Fruit fly (Drosophila melanogaster) whole organism, prepupa: Measurements from ENCODE around the gene CG11790.

ENCODE experiments used
- Blimp-1 ChIP-seq: fragments of 200-800 bp; sonication (Bioruptor generic); optimal IDR thresholded peaks from 3 replicates; lab custom pipeline; 2017; ENCODE audit warnings: missing biosample characterization, missing genetic modification characterization, mild to moderate bottlenecking, moderate library complexity, missing genetic modification reagents
- CG11294 ChIP-seq: fragments of 200-800 bp; sonication (Bioruptor generic); IDR thresholded peaks from 2 replicates; pipeline ENCODE4 v1.3.6; 2022; ENCODE audit warnings: missing biosample characterization, missing genetic modification characterization
- CG31627 ChIP-seq: fragments of 200-800 bp; sonication (Bioruptor generic); optimal IDR thresholded peaks from 3 replicates; lab custom pipeline; 2016; ENCODE audit warnings: missing biosample characterization, missing genetic modification characterization
- CG32006 ChIP-seq: fragments of 200-800 bp; sonication (Bioruptor generic); optimal IDR thresholded peaks from 3 replicates; lab custom pipeline; 2017; ENCODE audit warnings: missing biosample characterization, mild to moderate bottlenecking, missing genetic modification characterization
- CG34406 ChIP-seq: fragments of 200-800 bp; sonication (Bioruptor generic); optimal IDR thresholded peaks from 3 replicates; lab custom pipeline; 2016; ENCODE audit warnings: missing biosample characterization, missing genetic modification characterization
- CG4318 ChIP-seq: fragments of 200-800 bp; sonication (Bioruptor generic); optimal IDR thresholded peaks from 3 replicates; lab custom pipeline; 2017; ENCODE audit warnings: missing biosample characterization, mild to moderate bottlenecking, missing genetic modification characterization
- CG6276 ChIP-seq: fragments of 200-800 bp; sonication (Bioruptor generic); optimal IDR thresholded peaks from 2 replicates; lab custom pipeline; 2017; ENCODE audit warnings: missing biosample characterization, mild to moderate bottlenecking, missing genetic modification characterization
- CG8632 ChIP-seq: fragments of 200-800 bp; sonication (Bioruptor generic); optimal IDR thresholded peaks from 3 replicates; lab custom pipeline; 2016; ENCODE audit warnings: missing biosample characterization, missing genetic modification characterization
- Eip75B ChIP-seq: fragments of 200-800 bp; sonication (Bioruptor generic); optimal IDR thresholded peaks from 3 replicates; lab custom pipeline; 2016; ENCODE audit warnings: missing biosample characterization, missing genetic modification characterization
- Eip78C ChIP-seq: fragments of 200-800 bp; sonication (Bioruptor generic); peaks from one replicate; lab custom pipeline; 2016; ENCODE audit warnings: missing biosample characterization, missing genetic modification characterization
- Eip93F ChIP-seq: fragments of 200-800 bp; sonication (Bioruptor generic); optimal IDR thresholded peaks from 2 replicates; lab custom pipeline; 2016; ENCODE audit warnings: missing biosample characterization, mild to moderate bottlenecking, missing genetic modification characterization
- Ets21C ChIP-seq: fragments of 200-800 bp; sonication (Bioruptor generic); optimal IDR thresholded peaks from 3 replicates; lab custom pipeline; 2016; ENCODE audit warnings: missing biosample characterization, missing genetic modification characterization
- Ets96B ChIP-seq: fragments of 200-800 bp; optimal IDR thresholded peaks from 2 replicates; lab custom pipeline; 2019; ENCODE audit warnings: missing biosample characterization, mild to moderate bottlenecking, missing genetic modification characterization, moderate library complexity
- Hr38 ChIP-seq: sonication (Bioruptor generic); optimal IDR thresholded peaks from 2 replicates; lab custom pipeline; 2016; ENCODE audit warnings: missing biosample characterization, missing genetic modification characterization
- Hr39 ChIP-seq: fragments of 200-800 bp; sonication (Bioruptor generic); optimal IDR thresholded peaks from 2 replicates; lab custom pipeline; 2016; ENCODE audit warnings: missing biosample characterization, missing genetic modification characterization
- Sox102F ChIP-seq: fragments of 200-800 bp; sonication (Bioruptor generic); optimal IDR thresholded peaks from 2 replicates; lab custom pipeline; 2016; ENCODE audit warnings: missing biosample characterization, mild to moderate bottlenecking, missing genetic modification characterization
- Sox14 ChIP-seq: fragments of 200-800 bp; sonication (Bioruptor generic); optimal IDR thresholded peaks from 3 replicates; lab custom pipeline; 2016; ENCODE audit warnings: missing biosample characterization, missing genetic modification characterization
- acj6 ChIP-seq: fragments of 200-800 bp; sonication (Bioruptor generic); optimal IDR thresholded peaks from 3 replicates; lab custom pipeline; 2016; ENCODE audit warnings: missing biosample characterization, missing genetic modification characterization
- cyc ChIP-seq: fragments of 200-800 bp; sonication (Bioruptor generic); optimal IDR thresholded peaks from 3 replicates; lab custom pipeline; 2016; ENCODE audit warnings: missing biosample characterization, missing genetic modification characterization
- dac ChIP-seq: fragments of 200-800 bp; sonication (Bioruptor generic); optimal IDR thresholded peaks from 2 replicates; lab custom pipeline; 2017; ENCODE audit warnings: missing biosample characterization, mild to moderate bottlenecking, missing genetic modification characterization
- dsx ChIP-seq: fragments of 200-800 bp; optimal IDR thresholded peaks from 3 replicates; lab custom pipeline; 2019; ENCODE audit warnings: missing biosample characterization, mild to moderate bottlenecking, missing genetic modification characterization, moderate library complexity; ENCODE audit not compliant: poor library complexity, severe bottlenecking
- esn ChIP-seq: fragments of 200-800 bp; sonication (Bioruptor generic); optimal IDR thresholded peaks from 2 replicates; lab custom pipeline; 2016; ENCODE audit warnings: missing biosample characterization, mild to moderate bottlenecking, missing genetic modification characterization, moderate library complexity
- fd59A ChIP-seq: fragments of 200-800 bp; sonication (Bioruptor generic); optimal IDR thresholded peaks from 2 replicates; lab custom pipeline; 2017; ENCODE audit warnings: missing biosample characterization, mild to moderate bottlenecking, missing genetic modification characterization, missing genetic modification reagents
- lz ChIP-seq: fragments of 200-800 bp; sonication (Bioruptor generic); optimal IDR thresholded peaks from 3 replicates; lab custom pipeline; 2016; ENCODE audit warnings: missing biosample characterization, missing genetic modification characterization
- net ChIP-seq: fragments of 200-800 bp; sonication (Bioruptor generic); optimal IDR thresholded peaks from 3 replicates; lab custom pipeline; 2016; ENCODE audit warnings: missing biosample characterization, missing genetic modification characterization
- pdm3 ChIP-seq: fragments of 200-800 bp; sonication (Bioruptor generic); optimal IDR thresholded peaks from 3 replicates; lab custom pipeline; 2016; ENCODE audit warnings: missing biosample characterization, missing genetic modification characterization
- salr ChIP-seq, 2 experiments: fragments of 200-800 bp; sonication (Bioruptor generic); optimal IDR thresholded peaks; 3 replicates each; lab custom pipeline; 2016 to 2018; ENCODE audit warnings: missing biosample characterization in 2 of 2, missing genetic modification characterization in 2 of 2, mild to moderate bottlenecking in 1 of 2
- ss ChIP-seq, 2 experiments: fragments of 200-800 bp; sonication (Bioruptor generic); optimal IDR thresholded peaks; 2 replicates in 1 of 2; 3 replicates in 1 of 2; lab custom pipeline; 2017 to 2018; ENCODE audit warnings: mild to moderate bottlenecking in 2 of 2, missing biosample characterization in 2 of 2, missing genetic modification characterization in 2 of 2, moderate library complexity in 1 of 2
- topi ChIP-seq: fragments of 200-800 bp; sonication (Bioruptor generic); optimal IDR thresholded peaks from 3 replicates; lab custom pipeline; 2016; ENCODE audit warnings: missing biosample characterization, missing genetic modification characterization
- vri ChIP-seq: fragments of 200-800 bp; sonication (Bioruptor generic); optimal IDR thresholded peaks from 3 replicates; lab custom pipeline; 2016; ENCODE audit warnings: missing biosample characterization, mild to moderate bottlenecking, missing genetic modification characterization

Gene CG11790

dm6 chr3R:25032686-25033085 lies 14.8 kb upstream of the CG11790 start:
- TF ChIP-seq pdm3 (GFP tag; lab: Kevin White, UChicago): no peak
- TF ChIP-seq Sox102F (GFP tag; lab: Kevin White, UChicago): no peak
- TF ChIP-seq dac: no peak
- no peak for TF ChIP-seq lz (GFP tag; lab: Kevin White, UChicago)
- no peak for TF ChIP-seq salr (GFP tag; optimal IDR thresholded peaks at IDR 0.05; lab: Kevin White, UChicago)
- TF ChIP-seq fd59A (GFP tag; lab: Kevin White, UChicago): no peak
- TF ChIP-seq CG34406: no peak
- TF ChIP-seq Eip93F (GFP tag; lab: Kevin White, UChicago): no peak
- TF ChIP-seq CG32006 (GFP tag; lab: Kevin White, UChicago): no peak
- no peak for TF ChIP-seq dsx
- TF ChIP-seq Ets21C (GFP tag; lab: Kevin White, UChicago): no peak

- TF ChIP-seq vri (GFP tag; lab: Kevin White, UChicago) (no peak), Sox102F (GFP tag; lab: Kevin White, UChicago) (no peak)
Measured at dm6 chr3R:25033142-25033586, 14.3 kb upstream of the CG11790 start, which contains the start of gene Smg6. Gene Smg6, minus strand, starts transcription at chr3R:25033465.

- TF ChIP-seq CG6276 (GFP tag; lab: Kevin White, UChicago) (no peak), Hr38 (GFP tag; lab: Kevin White, UChicago) (no peak), acj6 (GFP tag; lab: Kevin White, UChicago) (no peak), topi (no peak), dsx (no peak), net (GFP tag; lab: Kevin White, UChicago) (no peak), cyc (GFP tag; lab: Kevin White, UChicago) (no peak)
Measured at dm6 chr3R:25036644-25037043, 10.9 kb upstream of the CG11790 start, which contains the start of gene CG31115. Gene CG31115, plus strand, starts transcription at chr3R:25036944.

- TF ChIP-seq vri (GFP tag; lab: Kevin White, UChicago) (no peak), Blimp-1 (no peak), CG34406 (no peak), Hr39 (GFP tag; lab: Kevin White, UChicago) (no peak), esn (peak; percentile 58), Ets96B (tag; lab: Kevin White, UChicago) (no peak), Sox14 (GFP tag; lab: Kevin White, UChicago) (peak; percentile 74), Eip93F (GFP tag; lab: Kevin White, UChicago) (peak; percentile 35), Ets21C (GFP tag; lab: Kevin White, UChicago) (no peak), CG31627 (GFP tag; lab: Kevin White, UChicago) (peak; percentile 42), Eip78C (GFP tag; lab: Kevin White, UChicago) (no peak), CG11294 (GFP tag; lab: Robert Waterston, UW) (no peak), lz (GFP tag; lab: Kevin White, UChicago) (peak; percentile 44)
- TF ChIP-seq, all 60 proteins: peak for 5
Measured at dm6 chr3R:25039028-25039476, 8.5 kb upstream of the CG11790 start, which contains the start of the genes Ythdf and bai. Gene Ythdf, minus strand, starts transcription at chr3R:25039249. Gene bai, plus strand, starts transcription at chr3R:25039374.

dm6 chr3R:25044816-25045551 lies 2.5 kb upstream of the CG11790 start, which contains the start of gene 5PtaseI:
Gene 5PtaseI, minus strand, starts transcription at chr3R:25045151.
- TF ChIP-seq Eip75B (GFP tag; lab: Kevin White, UChicago) (peak; percentile 74), Eip78C (GFP tag; lab: Kevin White, UChicago) (peak; percentile 50), CG34406 (no peak), CG4318 (GFP tag; lab: Kevin White, UChicago) (no peak), ss (GFP tag; optimal IDR thresholded peaks at IDR 0.05; lab: Kevin White, UChicago) (no peak), CG32006 (GFP tag; lab: Kevin White, UChicago) (no peak), Hr39 (GFP tag; lab: Kevin White, UChicago) (no peak), net (GFP tag; lab: Kevin White, UChicago) (no peak), CG8632 (no peak)
